Worm (Caenorhabditis elegans): ENCODE data around the gene fbxb-99.

Gene fbxb-99

ce11 chrII:3793336-3793735 is at the start of gene fbxb-99:
Gene fbxb-99, minus strand, starts transcription at chrII:3793436.
- TF ChIP-seq hmg-11 (tag; optimal IDR thresholded peaks at IDR 0.05) = no peak
- no peak for TF ChIP-seq nhr-237 (tag; optimal IDR thresholded peaks at IDR 0.05)
- no peak for TF ChIP-seq daf-12 (tag; optimal IDR thresholded peaks at IDR 0.05)
- no peak for TF ChIP-seq lin-15B (tag; optimal IDR thresholded peaks at IDR 0.05)
- no peak for TF ChIP-seq nhr-11 (tag; optimal IDR thresholded peaks at IDR 0.05)
- no peak for TF ChIP-seq nhr-28 (tag; optimal IDR thresholded peaks at IDR 0.05)

- TF ChIP-seq nhr-28 (tag; optimal IDR thresholded peaks at IDR 0.05) (no peak), ceh-16 (tag; optimal IDR thresholded peaks at IDR 0.05) (no peak), nhr-23 (tag; optimal IDR thresholded peaks at IDR 0.05) (no peak), nhr-67 (tag; optimal IDR thresholded peaks at IDR 0.05) (no peak), nhr-25 (tag; optimal IDR thresholded peaks at IDR 0.05) (no peak)
These were observed 46.3 kb upstream of the fbxb-99 start, which contains the start of gene C17A2.4 for ce11 chrII:3839562-3839961. Gene C17A2.4, plus strand, starts transcription at chrII:3839862.

- TF ChIP-seq ztf-4 (tag; optimal IDR thresholded peaks at IDR 0.05) (no peak), nhr-25 (tag; optimal IDR thresholded peaks at IDR 0.05) (no peak), nhr-28 (tag; optimal IDR thresholded peaks at IDR 0.05) (no peak), ceh-28 (tag; optimal IDR thresholded peaks at IDR 0.05) (no peak), skn-1 (tag; optimal IDR thresholded peaks at IDR 0.05) (no peak), nhr-43 (tag; optimal IDR thresholded peaks at IDR 0.05; ENCODE audit: poor library complexity, severe bottlenecking) (no peak), egl-27 (tag; optimal IDR thresholded peaks at IDR 0.05) (no peak), R02D3.7 (tag; optimal IDR thresholded peaks at IDR 0.05) (no peak), eor-1 (tag; optimal IDR thresholded peaks at IDR 0.05) (no peak), unc-39 (tag; optimal IDR thresholded peaks at IDR 0.05) (no peak), elt-1 (tag; optimal IDR thresholded peaks at IDR 0.05) (no peak), nhr-77 (tag; optimal IDR thresholded peaks at IDR 0.05) (no peak), ceh-16 (tag; optimal IDR thresholded peaks at IDR 0.05) (no peak), fos-1 (tag; optimal IDR thresholded peaks at IDR 0.05) (no peak), aly-2 (tag; optimal IDR thresholded peaks at IDR 0.05) (no peak), ztf-11 (tag; optimal IDR thresholded peaks at IDR 0.05) (no peak), egl-5 (tag; optimal IDR thresholded peaks at IDR 0.05) (no peak), lin-39 (tag; optimal IDR thresholded peaks at IDR 0.05) (no peak)
These were observed 42.7 kb upstream of the fbxb-99 start, which contains the start of gene oac-4 for ce11 chrII:3835915-3836314. Gene oac-4, minus strand, starts transcription at chrII:3836015.

- TF ChIP-seq unc-39 (tag; optimal IDR thresholded peaks at IDR 0.05) (no peak), R02D3.7 (tag; optimal IDR thresholded peaks at IDR 0.05) (no peak), elt-3 (tag; optimal IDR thresholded peaks at IDR 0.05) (no peak), aly-2 (tag; optimal IDR thresholded peaks at IDR 0.05) (no peak), mml-1 (tag; optimal IDR thresholded peaks at IDR 0.05) (no peak), daf-12 (tag; optimal IDR thresholded peaks at IDR 0.05) (no peak), fkh-10 (GFP tag; optimal IDR thresholded peaks at IDR 0.05) (no peak), nhr-12 (tag; optimal IDR thresholded peaks at IDR 0.05) (no peak), egl-5 (tag; optimal IDR thresholded peaks at IDR 0.05) (no peak), ceh-28 (tag; optimal IDR thresholded peaks at IDR 0.05) (no peak), eor-1 (tag; optimal IDR thresholded peaks at IDR 0.05) (no peak), pqm-1 (tag; optimal IDR thresholded peaks at IDR 0.05) (no peak), ama-1 (optimal IDR thresholded peaks at IDR 0.05) (no peak)
These were observed 39.1 kb upstream of the fbxb-99 start, which contains the start of gene F54D10.9 for ce11 chrII:3832383-3832782. Gene F54D10.9, minus strand, starts transcription at chrII:3832483.

- TF ChIP-seq aly-2 (tag; optimal IDR thresholded peaks at IDR 0.05) = no peak
- no peak for TF ChIP-seq sea-2 (GFP tag; optimal IDR thresholded peaks at IDR 0.05)
- no peak for TF ChIP-seq jun-1 (tag; optimal IDR thresholded peaks at IDR 0.05)
- TF ChIP-seq tbx-2 (tag; optimal IDR thresholded peaks at IDR 0.05) = no peak
- TF ChIP-seq nhr-67 (tag; optimal IDR thresholded peaks at IDR 0.05) = no peak
- TF ChIP-seq ceh-9 (tag; optimal IDR thresholded peaks at IDR 0.05) = no peak
- TF ChIP-seq lin-39 (tag; optimal IDR thresholded peaks at IDR 0.05) = no peak
- TF ChIP-seq mml-1 (tag; optimal IDR thresholded peaks at IDR 0.05) = no peak
- TF ChIP-seq lsy-12 (tag; optimal IDR thresholded peaks at IDR 0.05) = no peak
- no peak for TF ChIP-seq ZK546.5 (tag; optimal IDR thresholded peaks at IDR 0.05)
- no peak for TF ChIP-seq unc-62 (GFP tag; optimal IDR thresholded peaks at IDR 0.05)
- no peak for TF ChIP-seq mdl-1 (tag; optimal IDR thresholded peaks at IDR 0.05)
- TF ChIP-seq hmg-11 (tag; optimal IDR thresholded peaks at IDR 0.05) = no peak
- no peak for TF ChIP-seq eor-1 (tag; optimal IDR thresholded peaks at IDR 0.05)
- no peak for TF ChIP-seq fkh-10 (GFP tag; optimal IDR thresholded peaks at IDR 0.05)
- TF ChIP-seq nfya-1 (tag; optimal IDR thresholded peaks at IDR 0.05; ENCODE audit: insufficient read depth) = no peak
These were observed 36.4 kb upstream of the fbxb-99 start for ce11 chrII:3829623-3830022.
